Fruit fly (Drosophila melanogaster) whole organism, embryonic: ENCODE measurements around the gene svr.

Experiments
- Antp ChIP-seq: fragments of 200-800 bp; sonication (Bioruptor generic); optimal IDR thresholded peaks from 3 replicates; lab custom pipeline; 2016; ENCODE audit warnings: missing biosample characterization, missing genetic modification characterization
- Atf3 ChIP-seq: fragments of 200-800 bp; sonication (Bioruptor generic); optimal IDR thresholded peaks from 3 replicates; lab custom pipeline; 2016; ENCODE audit warnings: missing biosample characterization, missing genetic modification characterization
- Bgb ChIP-seq: fragments of 200-800 bp; sonication (Bioruptor generic); IDR thresholded peaks from 2 replicates; pipeline ENCODE4 v1.3.6; 2022; ENCODE audit warnings: missing biosample characterization, missing genetic modification characterization; ENCODE audit not compliant: partially characterized antibody
- CG11398 ChIP-seq: fragments of 200-800 bp; sonication (Bioruptor generic); optimal IDR thresholded peaks from 2 replicates; lab custom pipeline; 2016; ENCODE audit warnings: missing biosample characterization, missing genetic modification characterization
- CG12104 ChIP-seq: fragments of 200-800 bp; sonication (Bioruptor generic); optimal IDR thresholded peaks from 3 replicates; lab custom pipeline; 2016; ENCODE audit warnings: missing biosample characterization, missing genetic modification characterization
- CG12155 ChIP-seq: fragments of 200-800 bp; sonication (Bioruptor generic); optimal IDR thresholded peaks from 3 replicates; lab custom pipeline; 2016; ENCODE audit warnings: missing biosample characterization, missing genetic modification characterization
- CG12942 ChIP-seq: fragments of 200-800 bp; sonication (Bioruptor generic); optimal IDR thresholded peaks from 3 replicates; lab custom pipeline; 2016; ENCODE audit warnings: missing biosample characterization, missing genetic modification characterization
- CG14441 ChIP-seq: fragments of 200-800 bp; sonication (Bioruptor generic); IDR thresholded peaks from 2 replicates; pipeline ENCODE4 v1.3.6; 2022; ENCODE audit warnings: missing biosample characterization, missing genetic modification characterization
- CG14860 ChIP-seq: fragments of 200-800 bp; sonication (Bioruptor generic); IDR thresholded peaks from 3 replicates; pipeline ENCODE4 v1.3.6; 2022; ENCODE audit warnings: missing biosample characterization, missing genetic modification characterization; ENCODE audit not compliant: partially characterized antibody
- CG15269 ChIP-seq: fragments of 200-800 bp; sonication (Bioruptor generic); optimal IDR thresholded peaks from 2 replicates; lab custom pipeline; 2018; ENCODE audit warnings: missing biosample characterization, mild to moderate bottlenecking, missing genetic modification characterization, moderate library complexity
- CG15696 ChIP-seq: fragments of 200-800 bp; sonication (Bioruptor generic); optimal IDR thresholded peaks from 2 replicates; lab custom pipeline; 2019; ENCODE audit warnings: missing biosample characterization, mild to moderate bottlenecking, missing genetic modification characterization, moderate library complexity
- CG16813 ChIP-seq: fragments of 200-800 bp; sonication (Bioruptor generic); IDR thresholded peaks from 3 replicates; pipeline ENCODE4 v1.3.6; 2022; ENCODE audit warnings: missing biosample characterization, missing genetic modification characterization; ENCODE audit not compliant: partially characterized antibody
- CG17186 ChIP-seq: fragments of 200-800 bp; sonication (Bioruptor generic); optimal IDR thresholded peaks from 3 replicates; lab custom pipeline; 2017; ENCODE audit warnings: missing biosample characterization, missing genetic modification reagents, missing genetic modification characterization
- CG17829 ChIP-seq: fragments of 200-800 bp; optimal IDR thresholded peaks from 2 replicates; lab custom pipeline; 2019; ENCODE audit warnings: missing biosample characterization, mild to moderate bottlenecking, missing genetic modification characterization, moderate library complexity
- CG18262 ChIP-seq: fragments of 200-800 bp; optimal IDR thresholded peaks from 3 replicates; lab custom pipeline; 2019; ENCODE audit warnings: missing biosample characterization, mild to moderate bottlenecking, missing genetic modification characterization, moderate library complexity
- CG18599 ChIP-seq: fragments of 200-800 bp; sonication (Bioruptor generic); optimal IDR thresholded peaks from 3 replicates; lab custom pipeline; 2017; ENCODE audit warnings: missing biosample characterization, missing genetic modification characterization, mild to moderate bottlenecking, moderate library complexity, missing genetic modification reagents
- CG2120 ChIP-seq: fragments of 200-800 bp; sonication (Bioruptor generic); optimal IDR thresholded peaks from 3 replicates; lab custom pipeline; 2016; ENCODE audit warnings: missing biosample characterization, missing genetic modification characterization
- CG2129 ChIP-seq: fragments of 200-800 bp; sonication (Bioruptor generic); IDR thresholded peaks from 2 replicates; pipeline ENCODE4 v1.3.6; 2022; ENCODE audit warnings: missing biosample characterization, missing genetic modification characterization; ENCODE audit not compliant: partially characterized antibody
- CG2199 ChIP-seq: fragments of 200-800 bp; sonication (Bioruptor generic); IDR thresholded peaks from 3 replicates; pipeline ENCODE4 v1.3.6; 2022; ENCODE audit warnings: missing biosample characterization, missing genetic modification characterization
- CG34224 ChIP-seq: fragments of 200-800 bp; sonication (Bioruptor generic); IDR thresholded peaks from 3 replicates; pipeline ENCODE4 v1.3.6; 2022; ENCODE audit warnings: missing biosample characterization, missing genetic modification characterization; ENCODE audit not compliant: partially characterized antibody
- CG3726 ChIP-seq: fragments of 200-800 bp; sonication (Bioruptor generic); IDR thresholded peaks from 3 replicates; pipeline ENCODE4, ENCODE4 v1.3.6; 2022; ENCODE audit warnings: missing biosample characterization, missing genetic modification characterization
- CG3838 ChIP-seq: fragments of 200-800 bp; sonication (Bioruptor generic); optimal IDR thresholded peaks from 3 replicates; lab custom pipeline; 2016; ENCODE audit warnings: missing biosample characterization, missing genetic modification characterization
- CG7372 ChIP-seq: fragments of 200-800 bp; sonication (Bioruptor generic); IDR thresholded peaks from 2 replicates; pipeline ENCODE4 v1.3.6; 2022; ENCODE audit warnings: missing biosample characterization, missing genetic modification characterization
- Camta ChIP-seq: fragments of 200-800 bp; sonication (Bioruptor generic); optimal IDR thresholded peaks from 2 replicates; lab custom pipeline; 2016; ENCODE audit warnings: missing biosample characterization, missing genetic modification characterization
- HHEX ChIP-seq: fragments of 200-800 bp; sonication (Bioruptor generic); optimal IDR thresholded peaks from 3 replicates; lab custom pipeline; 2017; ENCODE audit warnings: missing biosample characterization, mild to moderate bottlenecking, missing genetic modification characterization, missing genetic modification reagents
- Hr51 ChIP-seq, 2 experiments: fragments of 200-800 bp; sonication (Bioruptor generic); optimal IDR thresholded peaks; 2 replicates in 1 of 2; 3 replicates in 1 of 2; lab custom pipeline; 2016 to 2018; ENCODE audit warnings: missing biosample characterization in 2 of 2, missing genetic modification characterization in 2 of 2, mild to moderate bottlenecking in 1 of 2, moderate library complexity in 1 of 2
- MBD-R2 ChIP-seq: fragments of 200-800 bp; sonication (Bioruptor generic); IDR thresholded peaks from 2 replicates; pipeline ENCODE4 v1.3.6; 2022; ENCODE audit warnings: missing biosample characterization, missing genetic modification characterization
- MTF-1 ChIP-seq: fragments of 200-800 bp; sonication (Bioruptor generic); optimal IDR thresholded peaks from 2 replicates; lab custom pipeline; 2018; ENCODE audit warnings: missing biosample characterization, mild to moderate bottlenecking, missing genetic modification characterization, borderline replicate concordance
- NC2α ChIP-seq: fragments of 200-800 bp; sonication (Bioruptor generic); optimal IDR thresholded peaks from 2 replicates; lab custom pipeline; 2016; ENCODE audit warnings: missing biosample characterization, missing genetic modification characterization
- Optix ChIP-seq: fragments of 200-800 bp; sonication (Bioruptor generic); IDR thresholded peaks from 3 replicates; pipeline ENCODE4 v1.3.6; 2022; ENCODE audit warnings: missing biosample characterization, missing genetic modification characterization
- Sry-δ ChIP-seq: fragments of 200-800 bp; sonication (Bioruptor generic); optimal IDR thresholded peaks from 2 replicates; lab custom pipeline; 2016; ENCODE audit warnings: missing biosample characterization, missing genetic modification characterization
- Ssrp ChIP-seq: fragments of 200-800 bp; sonication (Bioruptor generic); optimal IDR thresholded peaks from 2 replicates; lab custom pipeline; 2018; ENCODE audit warnings: missing biosample characterization, mild to moderate bottlenecking, missing genetic modification characterization, moderate library complexity
- TFAM ChIP-seq: fragments of 200-800 bp; sonication (Bioruptor generic); optimal IDR thresholded peaks from 2 replicates; lab custom pipeline; 2017; ENCODE audit warnings: missing biosample characterization, missing genetic modification characterization, inconsistent platforms
- al ChIP-seq: fragments of 200-800 bp; sonication (Bioruptor generic); IDR thresholded peaks from 2 replicates; pipeline ENCODE4 v1.3.6; 2022; ENCODE audit warnings: missing biosample characterization, missing genetic modification characterization
- amos ChIP-seq: fragments of 200-800 bp; sonication (Bioruptor generic); IDR thresholded peaks from 2 replicates; pipeline ENCODE4 v1.3.6; 2022; ENCODE audit warnings: missing biosample characterization, missing genetic modification characterization; ENCODE audit not compliant: partially characterized antibody
- az2 ChIP-seq: fragments of 200-800 bp; sonication (Bioruptor generic); optimal IDR thresholded peaks from 3 replicates; lab custom pipeline; 2016; ENCODE audit warnings: missing biosample characterization, missing genetic modification characterization
- bsh ChIP-seq, 2 experiments: fragments of 200-800 bp; sonication (Bioruptor generic); optimal IDR thresholded peaks; 2 replicates each; lab custom pipeline; 2017 to 2018; ENCODE audit warnings: mild to moderate bottlenecking in 2 of 2, missing biosample characterization in 2 of 2, missing genetic modification characterization in 2 of 2, moderate library complexity in 1 of 2
- chinmo ChIP-seq: fragments of 200-800 bp; sonication (Bioruptor generic); IDR thresholded peaks from 4 replicates; pipeline ENCODE4 v1.3.6; 2022; ENCODE audit warnings: missing biosample characterization, missing genetic modification characterization; ENCODE audit not compliant: partially characterized antibody
- dati ChIP-seq: fragments of 200-800 bp; sonication (Bioruptor generic); IDR thresholded peaks from 2 replicates; pipeline ENCODE4 v1.3.6; 2022; ENCODE audit warnings: missing biosample characterization, missing genetic modification characterization
- dmrt99B ChIP-seq: fragments of 200-800 bp; sonication (Bioruptor generic); optimal IDR thresholded peaks from 2 replicates; lab custom pipeline; 2018; ENCODE audit warnings: missing biosample characterization, mild to moderate bottlenecking, missing genetic modification characterization, moderate library complexity
- hb ChIP-seq: fragments of 200-800 bp; sonication (Bioruptor generic); IDR thresholded peaks from 3 replicates; pipeline ENCODE4 v1.3.6; 2022; ENCODE audit warnings: missing biosample characterization, missing genetic modification characterization; ENCODE audit not compliant: partially characterized antibody
- jumu ChIP-seq: fragments of 200-800 bp; sonication (Bioruptor generic); optimal IDR thresholded peaks from 3 replicates; lab custom pipeline; 2016; ENCODE audit warnings: missing biosample characterization, missing genetic modification characterization
- kni ChIP-seq: fragments of 200-800 bp; sonication (Bioruptor generic); optimal IDR thresholded peaks from 3 replicates; lab custom pipeline; 2017; ENCODE audit warnings: mild to moderate bottlenecking, missing biosample characterization, missing genetic modification reagents, missing genetic modification characterization
- mam ChIP-seq: fragments of 200-800 bp; sonication (Bioruptor generic); optimal IDR thresholded peaks from 3 replicates; lab custom pipeline; 2016; ENCODE audit warnings: missing biosample characterization, missing genetic modification characterization
- nerfin-2 ChIP-seq: fragments of 200-800 bp; sonication (Bioruptor generic); IDR thresholded peaks from 2 replicates; pipeline ENCODE4 v1.3.6; 2022; ENCODE audit warnings: missing biosample characterization, missing genetic modification characterization; ENCODE audit not compliant: partially characterized antibody
- pb ChIP-seq: fragments of 200-800 bp; sonication (Bioruptor generic); optimal IDR thresholded peaks from 3 replicates; lab custom pipeline; 2016; ENCODE audit warnings: missing biosample characterization, missing genetic modification characterization
- row ChIP-seq: fragments of 200-800 bp; sonication (Bioruptor generic); IDR thresholded peaks from 3 replicates; pipeline ENCODE4 v1.3.6; 2022; ENCODE audit warnings: missing biosample characterization, missing genetic modification characterization
- scrt ChIP-seq: fragments of 200-800 bp; sonication (Bioruptor generic); optimal IDR thresholded peaks from 2 replicates; lab custom pipeline; 2018; ENCODE audit warnings: missing biosample characterization, mild to moderate bottlenecking, missing genetic modification characterization, moderate library complexity
- tll ChIP-seq, 2 experiments: fragments of 200-800 bp in 1 of 2; fragments of >200 bp in 1 of 2; sonication (Bioruptor generic) in 1 of 2; optimal IDR thresholded peaks; 2 replicates each; lab custom pipeline; 2017 to 2019; ENCODE audit warnings: missing biosample characterization in 2 of 2, missing genetic modification characterization in 2 of 2, mild to moderate bottlenecking in 1 of 2, moderate library complexity in 1 of 2

svr gene

dm6 chrX:487517-487957 is 8.7 kb upstream of the svr start, which contains the start of the genes CG18273 and CG3156 (continued):
- TF ChIP-seq Hr51 (GFP tag; optimal IDR thresholded peaks at IDR 0.05; lab: Kevin White, UChicago) (peak in 1 of 2 experiments; percentile 4), CG18599 (no peak), jumu (GFP tag; lab: Kevin White, UChicago) (peak; percentile 1), row (peak; percentile 77), amos (GFP tag; lab: Robert Waterston, UW) (peak; percentile 28; the same call in 1 of the 2 replicates), hb (0 out of 3 replicates have a peak, but pooled peaks have one; percentile 43), TFAM (no peak), mam (GFP tag; lab: Kevin White, UChicago) (peak; percentile 34), MBD-R2 (peak; percentile 70), dmrt99B (tag; lab: Kevin White, UChicago) (no peak), nerfin-2 (GFP tag; lab: Robert Waterston, UW) (no peak; the same call in none of the 2 replicates), Sry-δ (peak; percentile 75), CG17186 (GFP tag; lab: Kevin White, UChicago) (peak; percentile 82), chinmo (GFP tag; lab: Robert Waterston, UW) (no peak), Camta (GFP tag; lab: Kevin White, UChicago) (no peak), pb (GFP tag; lab: Kevin White, UChicago) (no peak), CG12104 (no peak), CG3838 (no peak), Bgb (GFP tag; lab: Robert Waterston, UW) (peak; percentile 21; the same call in 1 of the 2 replicates), scrt (GFP tag; lab: Kevin White, UChicago) (no peak), CG16813 (peak; percentile 56; the same call in 2 of the 3 replicates), Ssrp (no peak), CG12942 (no peak), az2 (GFP tag; lab: Kevin White, UChicago) (no peak), HHEX (GFP tag; lab: Kevin White, UChicago) (no peak), CG2129 (no peak), MTF-1 (GFP tag; lab: Kevin White, UChicago) (no peak), CG18262 (tag; lab: Kevin White, UChicago) (no peak), CG34224 (GFP tag; lab: Robert Waterston, UW) (no peak), kni (GFP tag; lab: Kevin White, UChicago) (peak; percentile 60), CG15696 (tag; lab: Kevin White, UChicago) (no peak), Antp (GFP tag; lab: Kevin White, UChicago) (peak; percentile 16), dati (GFP tag; lab: Robert Waterston, UW) (no peak), CG7372 (GFP tag; lab: Robert Waterston, UW) (no peak), Optix (GFP tag; lab: Robert Waterston, UW) (no peak), CG14860 (GFP tag; lab: Robert Waterston, UW) (peak; percentile 48; the same call in 1 of the 3 replicates), CG14441 (GFP tag; lab: Robert Waterston, UW) (no peak), NC2α (GFP tag; lab: Kevin White, UChicago) (no peak), CG17829 (tag; lab: Kevin White, UChicago) (peak; percentile 57), bsh (GFP tag; optimal IDR thresholded peaks at IDR 0.05; lab: Kevin White, UChicago) (no peak), tll (GFP tag; optimal IDR thresholded peaks at IDR 0.05; lab: Kevin White, UChicago) (no peak), CG3726 (no peak), Atf3 (no peak), CG2199 (GFP tag; lab: Robert Waterston, UW) (no peak), CG12155 (GFP tag; lab: Kevin White, UChicago) (no peak), CG2120 (peak; percentile 43), al (GFP tag; lab: Robert Waterston, UW) (no peak), CG15269 (tag; lab: Kevin White, UChicago) (no peak), CG11398 (GFP tag; lab: Kevin White, UChicago) (peak; percentile 15)
